Worm (Caenorhabditis elegans) whole organism, L4 larva: ENCODE measurements around the gene R07D5.2.

Experiments
- aly-2 ChIP-seq: sonication (generic microtip); optimal IDR thresholded peaks from 2 replicates; lab custom pipeline; 2018; ENCODE audit warnings: missing biosample characterization, missing genetic modification characterization
- ama-1 ChIP-seq: fragments of 150-350 bp; optimal IDR thresholded peaks from 2 replicates; lab custom pipeline; 2014; ENCODE audit warnings: inconsistent platforms, mixed read lengths
- dpl-1 ChIP-seq: fragments of 150-350 bp; optimal IDR thresholded peaks from 2 replicates; lab custom pipeline; 2014; ENCODE audit warnings: missing biosample characterization, missing genetic modification reagents, missing genetic modification characterization
- lir-3 ChIP-seq: sonication (generic microtip); optimal IDR thresholded peaks from 2 replicates; lab custom pipeline; 2016; ENCODE audit warnings: mild to moderate bottlenecking, missing genetic modification characterization, missing compliant biosample characterization
- pqm-1 ChIP-seq: sonication (generic microtip); optimal IDR thresholded peaks from 2 replicates; lab custom pipeline; 2017; ENCODE audit warnings: missing biosample characterization, missing genetic modification characterization
- unc-39 ChIP-seq: sonication (generic microtip); optimal IDR thresholded peaks from 2 replicates; lab custom pipeline; 2017; ENCODE audit warnings: missing biosample characterization, missing genetic modification characterization
- ztf-11 ChIP-seq: fragments of 150-350 bp; optimal IDR thresholded peaks from 2 replicates; lab custom pipeline; 2014; ENCODE audit warnings: missing biosample characterization, missing genetic modification characterization

DNA sequence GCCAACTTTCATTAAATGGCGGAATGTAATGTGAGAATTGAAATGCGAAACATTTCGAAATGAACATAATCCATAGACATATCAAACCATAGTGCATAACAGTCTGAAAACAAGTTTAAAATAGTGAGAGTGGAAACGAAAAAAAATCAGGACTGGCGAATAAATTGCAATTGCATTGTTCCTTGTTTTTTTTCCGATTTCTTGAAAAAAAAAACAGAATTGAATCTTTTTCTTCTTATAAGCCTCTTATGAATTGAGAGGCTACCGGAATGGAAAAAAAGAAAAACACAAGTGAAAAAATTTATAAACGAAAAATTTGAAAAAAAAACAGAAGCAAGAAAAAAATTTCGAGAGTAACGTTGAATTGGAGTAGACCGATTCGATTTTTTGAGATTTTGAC is at the start of gene R07D5.2:
- TF ChIP-seq lir-3 (tag; lab: Kevin White, UChicago) (no peak), ama-1 (lab: Kevin White, UChicago) (no peak), ztf-11 (tag; lab: Kevin White, UChicago) (no peak), dpl-1 (GFP tag; lab: Kevin White, UChicago) (no peak), unc-39 (tag; lab: Kevin White, UChicago) (no peak), pqm-1 (no peak), aly-2 (no peak)
